Fruit fly (Drosophila melanogaster) whole organism, embryonic: ENCODE measurements around the gene dally.

ENCODE experiments used
- Ada2b ChIP-seq: fragments of 200-800 bp; sonication (Bioruptor generic); IDR thresholded peaks from 2 replicates; pipeline ENCODE4 v1.3.6; 2022; ENCODE audit warnings: missing biosample characterization, missing genetic modification characterization
- Atf3 ChIP-seq: fragments of 200-800 bp; sonication (Bioruptor generic); optimal IDR thresholded peaks from 3 replicates; lab custom pipeline; 2016; ENCODE audit warnings: missing biosample characterization, missing genetic modification characterization
- Bdp1 ChIP-seq: fragments of 200-800 bp; sonication (Bioruptor generic); optimal IDR thresholded peaks from 3 replicates; lab custom pipeline; 2016; ENCODE audit warnings: missing biosample characterization, missing genetic modification characterization
- CG12659 ChIP-seq: fragments of 200-800 bp; sonication (Bioruptor generic); optimal IDR thresholded peaks from 3 replicates; lab custom pipeline; 2017; ENCODE audit warnings: mild to moderate bottlenecking, missing biosample characterization, missing genetic modification reagents, missing genetic modification characterization
- CG14014 ChIP-seq: fragments of 200-800 bp; sonication (Bioruptor generic); IDR thresholded peaks from 2 replicates; pipeline ENCODE4 v1.3.6; 2022; ENCODE audit warnings: missing biosample characterization, missing genetic modification characterization
- CG14710 ChIP-seq: fragments of 200-800 bp; sonication (Bioruptor generic); optimal IDR thresholded peaks from 3 replicates; lab custom pipeline; 2019; ENCODE audit warnings: missing biosample characterization, mild to moderate bottlenecking, missing genetic modification characterization, moderate library complexity
- CG15269 ChIP-seq: fragments of 200-800 bp; sonication (Bioruptor generic); optimal IDR thresholded peaks from 2 replicates; lab custom pipeline; 2018; ENCODE audit warnings: missing biosample characterization, mild to moderate bottlenecking, missing genetic modification characterization, moderate library complexity
- CG16815 ChIP-seq: fragments of 200-800 bp; sonication (Bioruptor generic); optimal IDR thresholded peaks from 3 replicates; lab custom pipeline; 2017; ENCODE audit warnings: missing biosample characterization, mild to moderate bottlenecking, missing genetic modification characterization
- CG18262 ChIP-seq: fragments of 200-800 bp; optimal IDR thresholded peaks from 3 replicates; lab custom pipeline; 2019; ENCODE audit warnings: missing biosample characterization, mild to moderate bottlenecking, missing genetic modification characterization, moderate library complexity
- CG1832 ChIP-seq: fragments of 200-800 bp; sonication (Bioruptor generic); optimal IDR thresholded peaks from 2 replicates; lab custom pipeline; 2017; ENCODE audit warnings: missing biosample characterization, mild to moderate bottlenecking, missing genetic modification characterization, inconsistent platforms
- CG18476 ChIP-seq: fragments of 200-800 bp; sonication (Bioruptor generic); optimal IDR thresholded peaks from 2 replicates; lab custom pipeline; 2016; ENCODE audit warnings: missing biosample characterization, mild to moderate bottlenecking, missing genetic modification characterization
- CG2712 ChIP-seq: fragments of 200-800 bp; optimal IDR thresholded peaks from 3 replicates; lab custom pipeline; 2019; ENCODE audit warnings: missing biosample characterization, mild to moderate bottlenecking, missing genetic modification characterization, moderate library complexity
- CG31388 ChIP-seq: fragments of 200-800 bp; sonication (Bioruptor generic); optimal IDR thresholded peaks from 2 replicates; lab custom pipeline; 2016; ENCODE audit warnings: missing biosample characterization, missing genetic modification characterization
- CG32767 ChIP-seq: fragments of 200-800 bp; sonication (Bioruptor generic); IDR thresholded peaks from 2 replicates; pipeline ENCODE4 v1.3.6; 2022; ENCODE audit warnings: missing biosample characterization, missing genetic modification characterization
- CG4328 ChIP-seq: fragments of 200-800 bp; sonication (Bioruptor generic); optimal IDR thresholded peaks from 3 replicates; lab custom pipeline; 2017; ENCODE audit warnings: missing biosample characterization, missing genetic modification reagents, missing genetic modification characterization
- CG4617 ChIP-seq: fragments of 200-800 bp; sonication (Bioruptor generic); optimal IDR thresholded peaks from 3 replicates; lab custom pipeline; 2016; ENCODE audit warnings: missing biosample characterization, missing genetic modification characterization, borderline replicate concordance
- CG5180 ChIP-seq: fragments of 200-800 bp; sonication (Bioruptor generic); optimal IDR thresholded peaks from 3 replicates; lab custom pipeline; 2017; ENCODE audit warnings: missing biosample characterization, missing genetic modification characterization, mild to moderate bottlenecking, moderate library complexity, missing genetic modification reagents
- CG6175 ChIP-seq: fragments of 200-800 bp; sonication (Bioruptor generic); IDR thresholded peaks from 3 replicates; pipeline ENCODE4 v1.3.6; 2022; ENCODE audit warnings: missing biosample characterization, missing genetic modification characterization
- CG6254 ChIP-seq: fragments of 200-800 bp; sonication (Bioruptor generic); optimal IDR thresholded peaks from 3 replicates; lab custom pipeline; 2017; ENCODE audit warnings: mild to moderate bottlenecking, missing biosample characterization, missing genetic modification reagents, missing genetic modification characterization
- CG7556 ChIP-seq: fragments of 200-800 bp; sonication (Bioruptor generic); optimal IDR thresholded peaks from 2 replicates; lab custom pipeline; 2017; ENCODE audit warnings: missing biosample characterization, mild to moderate bottlenecking, missing genetic modification characterization
- CG8281 ChIP-seq: fragments of 200-800 bp; sonication (Bioruptor generic); optimal IDR thresholded peaks from 2 replicates; lab custom pipeline; 2018; ENCODE audit warnings: missing biosample characterization, mild to moderate bottlenecking, missing genetic modification characterization, moderate library complexity
- CHES-1-like ChIP-seq: fragments of 200-800 bp; sonication (Bioruptor generic); optimal IDR thresholded peaks from 2 replicates; lab custom pipeline; 2016; ENCODE audit warnings: missing biosample characterization, missing genetic modification characterization
- D ChIP-seq, 2 experiments: fragments of 200-800 bp in 1 of 2; fragments of >200 bp in 1 of 2; sonication (Bioruptor generic) in 1 of 2; optimal IDR thresholded peaks; 2 replicates in 1 of 2; 3 replicates in 1 of 2; lab custom pipeline; 2017; ENCODE audit warnings: mild to moderate bottlenecking in 1 of 2, missing biosample characterization in 1 of 2, missing genetic modification characterization in 1 of 2, missing genetic modification reagents in 1 of 2
- Dll ChIP-seq: fragments of 200-800 bp; sonication (Bioruptor generic); IDR thresholded peaks from 4 replicates; pipeline ENCODE4 v1.3.6; 2022; ENCODE audit warnings: missing biosample characterization, missing genetic modification characterization; ENCODE audit not compliant: partially characterized antibody
- Dref ChIP-seq: fragments of 200-800 bp; sonication (Bioruptor generic); IDR thresholded peaks from 2 replicates; pipeline ENCODE4 v1.3.6; 2022; ENCODE audit warnings: missing biosample characterization, missing genetic modification characterization
- Fer2 ChIP-seq: fragments of 200-800 bp; sonication (Bioruptor generic); optimal IDR thresholded peaks from 2 replicates; lab custom pipeline; 2018; ENCODE audit warnings: missing biosample characterization, mild to moderate bottlenecking, missing genetic modification characterization, moderate library complexity
- Gsc ChIP-seq: fragments of 200-800 bp; sonication (Bioruptor generic); IDR thresholded peaks from 2 replicates; pipeline ENCODE4 v1.3.6; 2022; ENCODE audit warnings: missing biosample characterization, missing genetic modification characterization
- H2.0 ChIP-seq: fragments of 200-800 bp; sonication (Bioruptor generic); IDR thresholded peaks from 2 replicates; pipeline ENCODE4 v1.3.6; 2022; ENCODE audit warnings: missing biosample characterization, missing genetic modification characterization
- Med ChIP-seq: fragments of 200-800 bp; sonication (Bioruptor generic); peaks from one replicate; lab custom pipeline; 2016; ENCODE audit warnings: missing biosample characterization, missing genetic modification characterization, mild to moderate bottlenecking, inconsistent platforms, moderate library complexity
- NC2α ChIP-seq: fragments of 200-800 bp; sonication (Bioruptor generic); optimal IDR thresholded peaks from 2 replicates; lab custom pipeline; 2016; ENCODE audit warnings: missing biosample characterization, missing genetic modification characterization
- NFAT ChIP-seq: fragments of 200-800 bp; sonication (Bioruptor generic); IDR thresholded peaks from 2 replicates; pipeline ENCODE4 v1.3.6; 2022; ENCODE audit warnings: missing biosample characterization, missing genetic modification characterization
- Six4 ChIP-seq: fragments of 200-800 bp; sonication (Bioruptor generic); optimal IDR thresholded peaks from 2 replicates; lab custom pipeline; 2016; ENCODE audit warnings: missing biosample characterization, missing genetic modification characterization
- Stat92E ChIP-seq, 3 experiments: fragments of >200 bp in 2 of 3; fragments of 200-800 bp in 1 of 3; sonication (Bioruptor generic) in 1 of 3; optimal IDR thresholded peaks; 2 replicates each; lab custom pipeline; 2017 to 2019; ENCODE audit warnings: missing biosample characterization in 3 of 3, missing genetic modification characterization in 3 of 3, mild to moderate bottlenecking in 1 of 3, moderate library complexity in 1 of 3
- bsh ChIP-seq, 2 experiments: fragments of 200-800 bp; sonication (Bioruptor generic); optimal IDR thresholded peaks; 2 replicates each; lab custom pipeline; 2017 to 2018; ENCODE audit warnings: mild to moderate bottlenecking in 2 of 2, missing biosample characterization in 2 of 2, missing genetic modification characterization in 2 of 2, moderate library complexity in 1 of 2
- crc ChIP-seq: fragments of 200-800 bp; sonication (Bioruptor generic); optimal IDR thresholded peaks from 2 replicates; lab custom pipeline; 2016; ENCODE audit warnings: missing biosample characterization, missing genetic modification characterization
- cwo ChIP-seq: fragments of 200-800 bp; sonication (Bioruptor generic); optimal IDR thresholded peaks from 3 replicates; lab custom pipeline; 2017; ENCODE audit warnings: missing biosample characterization, missing genetic modification characterization, mild to moderate bottlenecking, moderate library complexity, missing genetic modification reagents
- gce ChIP-seq: fragments of 200-800 bp; sonication (Bioruptor generic); IDR thresholded peaks from 3 replicates; pipeline ENCODE4 v1.3.6; 2022; ENCODE audit warnings: missing biosample characterization, missing genetic modification characterization
- grau ChIP-seq: fragments of 200-800 bp; optimal IDR thresholded peaks from 3 replicates; lab custom pipeline; 2019; ENCODE audit warnings: missing biosample characterization, mild to moderate bottlenecking, missing genetic modification characterization, moderate library complexity
- hkb ChIP-seq, 2 experiments: fragments of 200-800 bp in 1 of 2; fragments of >200 bp in 1 of 2; sonication (Bioruptor generic) in 1 of 2; IDR thresholded peaks in 1 of 2; optimal IDR thresholded peaks in 1 of 2; 2 replicates each; pipeline versions ENCODE4 v1.3.6 to Lab custom; 2017 to 2022; ENCODE audit warnings: missing biosample characterization in 1 of 2, missing genetic modification characterization in 1 of 2
- ind ChIP-seq: fragments of 200-800 bp; sonication (Bioruptor generic); optimal IDR thresholded peaks from 3 replicates; lab custom pipeline; 2016; ENCODE audit warnings: missing biosample characterization, missing genetic modification characterization
- org-1 ChIP-seq: fragments of 200-800 bp; sonication (Bioruptor generic); optimal IDR thresholded peaks from 2 replicates; lab custom pipeline; 2017; ENCODE audit warnings: missing biosample characterization, missing genetic modification characterization
- p53 ChIP-seq: fragments of 200-800 bp; sonication (Bioruptor generic); optimal IDR thresholded peaks from 2 replicates; lab custom pipeline; 2016; ENCODE audit warnings: missing biosample characterization, missing genetic modification characterization
- phol ChIP-seq: fragments of 200-800 bp; sonication (Bioruptor generic); optimal IDR thresholded peaks from 3 replicates; lab custom pipeline; 2018; ENCODE audit warnings: missing biosample characterization, mild to moderate bottlenecking, missing genetic modification characterization, moderate library complexity
- prd ChIP-seq, 3 experiments: fragments of >200 bp in 2 of 3; fragments of 200-800 bp in 1 of 3; sonication (Bioruptor generic) in 1 of 3; optimal IDR thresholded peaks in 2 of 3; IDR thresholded peaks in 1 of 3; 2 replicates in 2 of 3; 3 replicates in 1 of 3; pipeline versions ENCODE4 v1.3.6 to Lab custom; 2017 to 2022; ENCODE audit warnings: missing biosample characterization in 1 of 3, missing genetic modification characterization in 1 of 3
- repo ChIP-seq: fragments of 200-800 bp; sonication (Bioruptor generic); optimal IDR thresholded peaks from 2 replicates; lab custom pipeline; 2016; ENCODE audit warnings: missing biosample characterization, missing genetic modification characterization
- row ChIP-seq: fragments of 200-800 bp; sonication (Bioruptor generic); IDR thresholded peaks from 3 replicates; pipeline ENCODE4 v1.3.6; 2022; ENCODE audit warnings: missing biosample characterization, missing genetic modification characterization
- so ChIP-seq: fragments of 200-800 bp; sonication (Bioruptor generic); IDR thresholded peaks from 3 replicates; pipeline ENCODE4 v1.3.6; 2022; ENCODE audit warnings: missing biosample characterization, missing genetic modification characterization
- stc ChIP-seq: fragments of 200-800 bp; sonication (Bioruptor generic); IDR thresholded peaks from 2 replicates; pipeline ENCODE4 v1.3.6; 2022; ENCODE audit warnings: missing biosample characterization, missing genetic modification characterization
- trh ChIP-seq: fragments of 200-800 bp; sonication (Bioruptor generic); optimal IDR thresholded peaks from 2 replicates; lab custom pipeline; 2016; ENCODE audit warnings: missing biosample characterization, missing genetic modification characterization

Gene dally

DNA sequence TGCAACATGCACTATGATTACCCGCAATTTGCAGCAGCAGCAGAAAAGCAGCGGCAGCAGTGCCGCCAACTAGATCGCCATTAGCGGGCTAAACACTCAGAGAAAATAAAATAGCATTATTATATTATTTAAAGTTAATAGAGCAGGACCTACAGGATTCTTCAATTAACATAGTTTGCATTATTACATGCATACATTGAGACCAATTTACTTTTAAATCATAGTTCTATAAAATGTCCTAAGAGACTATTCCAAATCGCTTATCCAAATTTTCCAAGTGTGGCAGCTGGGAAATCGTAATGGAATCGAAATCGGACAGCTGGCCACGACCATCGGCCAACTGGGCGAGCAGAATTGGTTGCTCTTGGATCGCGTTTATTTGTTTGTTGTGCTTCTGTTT, 43.2 kb downstream of the dally start (continued):
- TF ChIP-seq Dref (GFP tag; lab: Robert Waterston, UW), result no peak
- TF ChIP-seq CHES-1-like (GFP tag; lab: Kevin White, UChicago), result no peak
- no peak for TF ChIP-seq H2.0
- TF ChIP-seq so, result 0 out of 3 replicates have a peak, but pooled peaks have one; percentile 10
- no peak for TF ChIP-seq ind (GFP tag; lab: Kevin White, UChicago)
- TF ChIP-seq CG6175 (GFP tag; lab: Robert Waterston, UW), result no peak
- no peak for TF ChIP-seq CG8281 (tag; lab: Kevin White, UChicago)
- no peak for TF ChIP-seq Six4 (GFP tag; lab: Kevin White, UChicago)
- peak; percentile 35; the same call in 1 of the 3 replicates for TF ChIP-seq row (GFP tag; lab: Robert Waterston, UW)
- TF ChIP-seq Atf3 (GFP tag; lab: Kevin White, UChicago), result no peak
- no peak for TF ChIP-seq Stat92E (GFP tag; optimal IDR thresholded peaks at IDR 0.05; lab: Kevin White, UChicago)
- no peak for TF ChIP-seq CG5180 (GFP tag; lab: Kevin White, UChicago)
- no peak for TF ChIP-seq NFAT (GFP tag; lab: Robert Waterston, UW)
- TF ChIP-seq CG18262, result peak; percentile 20
- peak; percentile 1 for TF ChIP-seq grau (tag; lab: Kevin White, UChicago)
- TF ChIP-seq Dll (GFP tag; lab: Robert Waterston, UW), result no peak
- peak; percentile 26 for TF ChIP-seq CG2712
- TF ChIP-seq gce (GFP tag; lab: Robert Waterston, UW), result no peak
- no peak for TF ChIP-seq CG4617
- no peak for TF ChIP-seq cwo (GFP tag; lab: Kevin White, UChicago)
- no peak for TF ChIP-seq CG31388
- TF ChIP-seq D (optimal IDR thresholded peaks at IDR 0.05; lab: Kevin White, UChicago), result no peak
- TF ChIP-seq D (GFP tag; optimal IDR thresholded peaks at IDR 0.05; lab: Kevin White, UChicago), result peak; percentile 1
- TF ChIP-seq CG16815 (GFP tag; lab: Kevin White, UChicago), result no peak
- TF ChIP-seq Ada2b, result 0 out of 2 replicates have a peak, but pooled peaks have one; percentile 31
- TF ChIP-seq hkb (optimal IDR thresholded peaks at IDR 0.05; lab: Kevin White, UChicago), result no peak
- 0 out of 2 replicates have a peak, but pooled peaks have one; percentile 18 for TF ChIP-seq hkb (GFP tag; IDR thresholded peaks at IDR 0.05; lab: Robert Waterston, UW)
- TF ChIP-seq crc (GFP tag; lab: Kevin White, UChicago), result no peak
- TF ChIP-seq phol (tag; lab: Kevin White, UChicago), result peak; percentile 36
- TF ChIP-seq prd (optimal IDR thresholded peaks at IDR 0.05; lab: Kevin White, UChicago), result no peak
- TF ChIP-seq prd (GFP tag; IDR thresholded peaks at IDR 0.05; lab: Robert Waterston, UW), result peak; percentile 58; the same call in 2 of the 3 replicates
- no peak for TF ChIP-seq repo (GFP tag; lab: Kevin White, UChicago)
- 0 out of 2 replicates have a peak, but pooled peaks have one; percentile 15 for TF ChIP-seq stc (GFP tag; lab: Robert Waterston, UW)
- TF ChIP-seq CG15269 (tag; lab: Kevin White, UChicago), result no peak
- TF ChIP-seq CG7556 (GFP tag; lab: Kevin White, UChicago), result no peak
- no peak for TF ChIP-seq CG4328 (GFP tag; lab: Kevin White, UChicago)
- TF ChIP-seq org-1 (GFP tag; lab: Kevin White, UChicago), result no peak
- TF ChIP-seq bsh (GFP tag; optimal IDR thresholded peaks at IDR 0.05; lab: Kevin White, UChicago), result peak; percentile 22 to 56
- peak; percentile 25 for TF ChIP-seq Med (GFP tag; lab: Kevin White, UChicago)
- TF ChIP-seq CG1832 (GFP tag; lab: Kevin White, UChicago), result no peak
- no peak for TF ChIP-seq Bdp1 (GFP tag; lab: Kevin White, UChicago)
- no peak for TF ChIP-seq CG32767
- no peak for TF ChIP-seq trh (GFP tag; lab: Kevin White, UChicago)
- no peak for TF ChIP-seq CG18476 (GFP tag; lab: Kevin White, UChicago)
- no peak for TF ChIP-seq Fer2 (tag; lab: Kevin White, UChicago)
- TF ChIP-seq CG14014 (GFP tag; lab: Robert Waterston, UW), result no peak
- no peak for TF ChIP-seq CG6254 (GFP tag; lab: Kevin White, UChicago)
- TF ChIP-seq CG12659 (GFP tag; lab: Kevin White, UChicago), result no peak
- TF ChIP-seq Gsc, result no peak
- no peak for TF ChIP-seq p53 (GFP tag; lab: Kevin White, UChicago)
- no peak for TF ChIP-seq CG14710 (tag; lab: Kevin White, UChicago)
- TF ChIP-seq NC2α (GFP tag; lab: Kevin White, UChicago), result no peak
